Worm (Caenorhabditis elegans) whole organism, L2 larva: Measurements from ENCODE around the gene ssu-2.

Experiments used
- Y55F3AM.14 ChIP-seq: fragments of 200-800 bp; sonication (Bioruptor generic); optimal IDR thresholded peaks from 2 replicates; lab custom pipeline; 2018; ENCODE audit warnings: mild to moderate bottlenecking, missing genetic modification characterization, missing compliant biosample characterization
- ceh-16 ChIP-seq: fragments of 150-350 bp; optimal IDR thresholded peaks from 2 replicates; lab custom pipeline; 2014; ENCODE audit warnings: missing biosample characterization, missing genetic modification characterization
- ceh-82 ChIP-seq: fragments of 150-350 bp; optimal IDR thresholded peaks from 2 replicates; lab custom pipeline; 2014; ENCODE audit warnings: missing biosample characterization, missing genetic modification characterization
- egl-27 ChIP-seq: sonication (generic microtip); optimal IDR thresholded peaks from 3 replicates; lab custom pipeline; 2017; ENCODE audit warnings: missing biosample characterization, missing genetic modification reagents, missing genetic modification characterization
- elt-1 ChIP-seq: fragments of 150-350 bp; optimal IDR thresholded peaks from 2 replicates; lab custom pipeline; 2014; ENCODE audit warnings: missing biosample characterization, missing genetic modification characterization
- fos-1 ChIP-seq: fragments of 150-350 bp; optimal IDR thresholded peaks from 2 replicates; lab custom pipeline; 2014; ENCODE audit warnings: missing biosample characterization, missing genetic modification characterization
- lin-39 ChIP-seq: fragments of 150-350 bp; optimal IDR thresholded peaks from 2 replicates; lab custom pipeline; 2014; ENCODE audit warnings: missing biosample characterization, missing genetic modification reagents, missing genetic modification characterization
- nhr-10 ChIP-seq: sonication (generic microtip); optimal IDR thresholded peaks from 2 replicates; lab custom pipeline; 2017; ENCODE audit warnings: missing biosample characterization, missing genetic modification characterization
- nhr-23 ChIP-seq: fragments of 150-350 bp; optimal IDR thresholded peaks from 2 replicates; lab custom pipeline; 2014; ENCODE audit warnings: missing biosample characterization, missing genetic modification reagents, missing genetic modification characterization
- nhr-77 ChIP-seq: fragments of 150-350 bp; optimal IDR thresholded peaks from 2 replicates; lab custom pipeline; 2014; ENCODE audit warnings: missing biosample characterization, missing genetic modification characterization
- sem-4 ChIP-seq: fragments of 150-350 bp; optimal IDR thresholded peaks from 2 replicates; lab custom pipeline; 2014; ENCODE audit warnings: missing biosample characterization, missing genetic modification reagents, missing genetic modification characterization
- zag-1 ChIP-seq: fragments of 150-350 bp; optimal IDR thresholded peaks from 2 replicates; lab custom pipeline; 2014; ENCODE audit warnings: missing biosample characterization, missing genetic modification characterization
- ztf-11 ChIP-seq: sonication (generic microtip); optimal IDR thresholded peaks from 2 replicates; lab custom pipeline; 2017; ENCODE audit warnings: missing biosample characterization, missing genetic modification characterization

DNA sequence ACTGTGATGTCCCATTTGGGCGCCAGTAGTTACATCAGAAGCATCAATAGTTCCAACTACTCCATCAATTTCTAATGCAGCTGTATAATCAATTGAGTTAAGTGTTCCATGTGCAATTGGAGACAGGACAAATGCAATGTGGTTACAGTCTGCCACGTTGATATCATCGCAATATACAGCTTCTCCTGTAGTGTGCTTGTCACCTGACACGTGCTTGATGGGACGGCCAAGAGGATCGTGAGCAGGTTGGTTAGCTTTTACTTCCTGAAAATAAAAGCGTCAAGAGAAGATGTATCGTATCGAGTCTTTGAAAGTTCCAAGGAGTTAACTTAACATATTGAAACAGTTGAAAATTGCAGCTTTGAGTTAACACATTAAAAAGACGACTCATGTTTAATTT is 47.5 kb downstream of the ssu-2 start:
- no peak for TF ChIP-seq egl-27 (tag; lab: Kevin White, UChicago)
- no peak for TF ChIP-seq nhr-10
- TF ChIP-seq ceh-82, result no peak
- no peak for TF ChIP-seq Y55F3AM.14 (GFP tag; lab: Kevin White, UChicago)
- no peak for TF ChIP-seq elt-1 (tag; lab: Kevin White, UChicago)
- TF ChIP-seq ztf-11, result no peak
- no peak for TF ChIP-seq zag-1 (tag; lab: Kevin White, UChicago)
- no peak for TF ChIP-seq nhr-77
- no peak for TF ChIP-seq ceh-16
- no peak for TF ChIP-seq sem-4
- TF ChIP-seq nhr-23, result no peak
- TF ChIP-seq lin-39 (tag; lab: Kevin White, UChicago), result no peak
- no peak for TF ChIP-seq fos-1
